Fruit fly (Drosophila melanogaster) whole organism, embryonic: ENCODE data around the gene CG13622.

ENCODE experiments used
- BEAF-32 ChIP-seq: fragments of 200-800 bp; sonication (Bioruptor generic); optimal IDR thresholded peaks from 3 replicates; lab custom pipeline; 2017; ENCODE audit warnings: missing biosample characterization, missing genetic modification characterization, mild to moderate bottlenecking, moderate library complexity, missing genetic modification reagents
- CG11398 ChIP-seq: fragments of 200-800 bp; sonication (Bioruptor generic); optimal IDR thresholded peaks from 2 replicates; lab custom pipeline; 2016; ENCODE audit warnings: missing biosample characterization, missing genetic modification characterization
- CG12071 ChIP-seq: fragments of 200-800 bp; sonication (Bioruptor generic); optimal IDR thresholded peaks from 3 replicates; lab custom pipeline; 2018; ENCODE audit warnings: missing biosample characterization, mild to moderate bottlenecking, missing genetic modification characterization
- CG12104 ChIP-seq: fragments of 200-800 bp; sonication (Bioruptor generic); optimal IDR thresholded peaks from 3 replicates; lab custom pipeline; 2016; ENCODE audit warnings: missing biosample characterization, missing genetic modification characterization
- CG12769 ChIP-seq: fragments of 200-800 bp; sonication (Bioruptor generic); optimal IDR thresholded peaks from 2 replicates; lab custom pipeline; 2019; ENCODE audit warnings: missing biosample characterization, mild to moderate bottlenecking, missing genetic modification characterization, moderate library complexity
- CG13296 ChIP-seq: fragments of 200-800 bp; sonication (Bioruptor generic); optimal IDR thresholded peaks from 3 replicates; lab custom pipeline; 2018; ENCODE audit warnings: missing biosample characterization, mild to moderate bottlenecking, missing genetic modification characterization
- CG14014 ChIP-seq: fragments of 200-800 bp; sonication (Bioruptor generic); IDR thresholded peaks from 2 replicates; pipeline ENCODE4 v1.3.6; 2022; ENCODE audit warnings: missing biosample characterization, missing genetic modification characterization
- CG17802 ChIP-seq: fragments of 200-800 bp; sonication (Bioruptor generic); optimal IDR thresholded peaks from 2 replicates; lab custom pipeline; 2018; ENCODE audit warnings: missing biosample characterization, mild to moderate bottlenecking, missing genetic modification characterization, moderate library complexity
- CG1792 ChIP-seq: fragments of 200-800 bp; sonication (Bioruptor generic); optimal IDR thresholded peaks from 2 replicates; lab custom pipeline; 2016; ENCODE audit warnings: missing biosample characterization, missing genetic modification characterization
- CG18262 ChIP-seq: fragments of 200-800 bp; optimal IDR thresholded peaks from 3 replicates; lab custom pipeline; 2019; ENCODE audit warnings: missing biosample characterization, mild to moderate bottlenecking, missing genetic modification characterization, moderate library complexity
- CG18764 ChIP-seq: fragments of 200-800 bp; sonication (Bioruptor generic); optimal IDR thresholded peaks from 3 replicates; lab custom pipeline; 2016; ENCODE audit warnings: missing biosample characterization, missing genetic modification characterization
- CG33213 ChIP-seq: fragments of 200-800 bp; sonication (Bioruptor generic); optimal IDR thresholded peaks from 3 replicates; lab custom pipeline; 2016; ENCODE audit warnings: missing biosample characterization, missing genetic modification characterization
- CG4854 ChIP-seq: fragments of 200-800 bp; sonication (Bioruptor generic); optimal IDR thresholded peaks from 2 replicates; lab custom pipeline; 2016; ENCODE audit warnings: missing biosample characterization, missing genetic modification characterization, inconsistent platforms
- CG6272 ChIP-seq: fragments of 200-800 bp; sonication (Bioruptor generic); IDR thresholded peaks from 2 replicates; pipeline ENCODE4 v1.3.6; 2022; ENCODE audit warnings: missing biosample characterization, missing genetic modification characterization
- CG8089 ChIP-seq: fragments of 200-800 bp; sonication (Bioruptor generic); optimal IDR thresholded peaks from 3 replicates; lab custom pipeline; 2016; ENCODE audit warnings: missing biosample characterization, missing genetic modification characterization
- CG8478 ChIP-seq: fragments of >200 bp; optimal IDR thresholded peaks from 2 replicates; lab custom pipeline; 2018
- CG9609 ChIP-seq: fragments of 200-800 bp; sonication (Bioruptor generic); optimal IDR thresholded peaks from 3 replicates; lab custom pipeline; 2016; ENCODE audit warnings: missing biosample characterization, missing genetic modification characterization
- CG9817 ChIP-seq: fragments of 200-800 bp; sonication (Bioruptor generic); optimal IDR thresholded peaks from 2 replicates; lab custom pipeline; 2018; ENCODE audit warnings: missing biosample characterization, mild to moderate bottlenecking, missing genetic modification characterization, moderate library complexity
- CHES-1-like ChIP-seq: fragments of 200-800 bp; sonication (Bioruptor generic); optimal IDR thresholded peaks from 2 replicates; lab custom pipeline; 2016; ENCODE audit warnings: missing biosample characterization, missing genetic modification characterization
- Ets97D ChIP-seq: fragments of 200-800 bp; sonication (Bioruptor generic); optimal IDR thresholded peaks from 3 replicates; lab custom pipeline; 2016; ENCODE audit warnings: missing biosample characterization, missing genetic modification characterization
- Fer3 ChIP-seq: fragments of 200-800 bp; sonication (Bioruptor generic); optimal IDR thresholded peaks from 2 replicates; lab custom pipeline; 2018; ENCODE audit warnings: missing biosample characterization, mild to moderate bottlenecking, missing genetic modification characterization, moderate library complexity
- Med ChIP-seq: fragments of 200-800 bp; sonication (Bioruptor generic); peaks from one replicate; lab custom pipeline; 2016; ENCODE audit warnings: missing biosample characterization, missing genetic modification characterization, mild to moderate bottlenecking, inconsistent platforms, moderate library complexity
- NFAT ChIP-seq: fragments of 200-800 bp; sonication (Bioruptor generic); IDR thresholded peaks from 2 replicates; pipeline ENCODE4 v1.3.6; 2022; ENCODE audit warnings: missing biosample characterization, missing genetic modification characterization
- PHDP ChIP-seq: fragments of 200-800 bp; sonication (Bioruptor generic); optimal IDR thresholded peaks from 3 replicates; lab custom pipeline; 2018; ENCODE audit warnings: missing biosample characterization, mild to moderate bottlenecking, missing genetic modification characterization, moderate library complexity
- Pdp1 ChIP-seq, 2 experiments: fragments of 200-800 bp; sonication (Bioruptor generic); optimal IDR thresholded peaks; 3 replicates each; lab custom pipeline; 2016; ENCODE audit warnings: missing biosample characterization in 2 of 2, missing genetic modification characterization in 2 of 2, mild to moderate bottlenecking in 1 of 2, moderate library complexity in 1 of 2
- Six4 ChIP-seq: fragments of 200-800 bp; sonication (Bioruptor generic); optimal IDR thresholded peaks from 2 replicates; lab custom pipeline; 2016; ENCODE audit warnings: missing biosample characterization, missing genetic modification characterization
- Sry-β ChIP-seq: fragments of 200-800 bp; sonication (Bioruptor generic); optimal IDR thresholded peaks from 2 replicates; lab custom pipeline; 2018; ENCODE audit warnings: missing biosample characterization, mild to moderate bottlenecking, missing genetic modification characterization, moderate library complexity
- Ssrp ChIP-seq: fragments of 200-800 bp; sonication (Bioruptor generic); optimal IDR thresholded peaks from 2 replicates; lab custom pipeline; 2018; ENCODE audit warnings: missing biosample characterization, mild to moderate bottlenecking, missing genetic modification characterization, moderate library complexity
- Xbp1 ChIP-seq: fragments of 200-800 bp; sonication (Bioruptor generic); optimal IDR thresholded peaks from 3 replicates; lab custom pipeline; 2016; ENCODE audit warnings: missing biosample characterization, mild to moderate bottlenecking, missing genetic modification characterization
- YL-1 ChIP-seq: fragments of 200-800 bp; sonication (Bioruptor generic); optimal IDR thresholded peaks from 3 replicates; lab custom pipeline; 2017; ENCODE audit warnings: missing biosample characterization, mild to moderate bottlenecking, missing genetic modification characterization
- abd-A ChIP-seq: fragments of 200-800 bp; sonication (Bioruptor generic); optimal IDR thresholded peaks from 3 replicates; lab custom pipeline; 2019; ENCODE audit warnings: missing biosample characterization, mild to moderate bottlenecking, missing genetic modification characterization, moderate library complexity
- amos ChIP-seq: fragments of 200-800 bp; sonication (Bioruptor generic); IDR thresholded peaks from 2 replicates; pipeline ENCODE4 v1.3.6; 2022; ENCODE audit warnings: missing biosample characterization, missing genetic modification characterization; ENCODE audit not compliant: partially characterized antibody
- bcd ChIP-seq: fragments of 200-800 bp; sonication (Bioruptor generic); optimal IDR thresholded peaks from 2 replicates; lab custom pipeline; 2017; ENCODE audit warnings: missing biosample characterization, mild to moderate bottlenecking, missing genetic modification characterization
- cas ChIP-seq: fragments of 200-800 bp; sonication (Bioruptor generic); IDR thresholded peaks from 2 replicates; pipeline ENCODE4 v1.3.6; 2022; ENCODE audit warnings: missing biosample characterization, missing genetic modification characterization
- cg ChIP-seq: fragments of 200-800 bp; sonication (Bioruptor generic); optimal IDR thresholded peaks from 3 replicates; lab custom pipeline; 2019; ENCODE audit warnings: missing biosample characterization, mild to moderate bottlenecking, missing genetic modification characterization, moderate library complexity
- chinmo ChIP-seq: fragments of 200-800 bp; sonication (Bioruptor generic); IDR thresholded peaks from 4 replicates; pipeline ENCODE4 v1.3.6; 2022; ENCODE audit warnings: missing biosample characterization, missing genetic modification characterization; ENCODE audit not compliant: partially characterized antibody
- corto ChIP-seq: fragments of 200-800 bp; sonication (Bioruptor generic); optimal IDR thresholded peaks from 2 replicates; lab custom pipeline; 2016; ENCODE audit warnings: missing biosample characterization, mild to moderate bottlenecking, missing genetic modification characterization, moderate library complexity
- dysf ChIP-seq: fragments of 200-800 bp; sonication (Bioruptor generic); IDR thresholded peaks from 3 replicates; pipeline ENCODE4 v1.3.6; 2022; ENCODE audit warnings: missing biosample characterization, missing genetic modification characterization
- gsb ChIP-seq: fragments of 200-800 bp; sonication (Bioruptor generic); IDR thresholded peaks from 2 replicates; pipeline ENCODE4 v1.3.6; 2022; ENCODE audit warnings: missing biosample characterization, missing genetic modification characterization
- hth ChIP-seq: fragments of >200 bp; optimal IDR thresholded peaks from 2 replicates; lab custom pipeline; 2017; ENCODE audit warnings: inconsistent platforms
- mam ChIP-seq: fragments of 200-800 bp; sonication (Bioruptor generic); optimal IDR thresholded peaks from 3 replicates; lab custom pipeline; 2016; ENCODE audit warnings: missing biosample characterization, missing genetic modification characterization
- nom ChIP-seq: fragments of 200-800 bp; sonication (Bioruptor generic); optimal IDR thresholded peaks from 2 replicates; lab custom pipeline; 2017; ENCODE audit warnings: missing biosample characterization, missing genetic modification characterization, mild to moderate bottlenecking, moderate library complexity, missing genetic modification reagents
- pho ChIP-seq: fragments of 200-800 bp; sonication (Bioruptor generic); optimal IDR thresholded peaks from 2 replicates; lab custom pipeline; 2016; ENCODE audit warnings: missing biosample characterization, missing genetic modification characterization
- pita ChIP-seq: fragments of 200-800 bp; sonication (Bioruptor generic); optimal IDR thresholded peaks from 2 replicates; lab custom pipeline; 2017; ENCODE audit warnings: missing biosample characterization, mild to moderate bottlenecking, missing genetic modification characterization
- pum ChIP-seq: fragments of 200-800 bp; sonication (Bioruptor generic); optimal IDR thresholded peaks from 2 replicates; lab custom pipeline; 2016; ENCODE audit warnings: missing biosample characterization, missing genetic modification characterization
- rib ChIP-seq: fragments of 200-800 bp; sonication (Bioruptor generic); IDR thresholded peaks from 2 replicates; pipeline ENCODE4 v1.3.6; 2022; ENCODE audit warnings: missing biosample characterization, missing genetic modification characterization
- sens ChIP-seq: fragments of 200-800 bp; sonication (Bioruptor generic); peaks from one replicate; lab custom pipeline; 2016; ENCODE audit warnings: missing biosample characterization, missing genetic modification characterization
- so ChIP-seq: fragments of 200-800 bp; sonication (Bioruptor generic); IDR thresholded peaks from 3 replicates; pipeline ENCODE4 v1.3.6; 2022; ENCODE audit warnings: missing biosample characterization, missing genetic modification characterization
- sqz ChIP-seq: fragments of 200-800 bp; sonication (Bioruptor generic); optimal IDR thresholded peaks from 3 replicates; lab custom pipeline; 2018; ENCODE audit warnings: missing biosample characterization, mild to moderate bottlenecking, missing genetic modification characterization
- ttk ChIP-seq: fragments of 200-800 bp; sonication (Bioruptor generic); IDR thresholded peaks from 2 replicates; pipeline ENCODE4 v2.1.2; 2022; ENCODE audit warnings: missing biosample characterization, missing genetic modification characterization

Gene CG13622

DNA sequence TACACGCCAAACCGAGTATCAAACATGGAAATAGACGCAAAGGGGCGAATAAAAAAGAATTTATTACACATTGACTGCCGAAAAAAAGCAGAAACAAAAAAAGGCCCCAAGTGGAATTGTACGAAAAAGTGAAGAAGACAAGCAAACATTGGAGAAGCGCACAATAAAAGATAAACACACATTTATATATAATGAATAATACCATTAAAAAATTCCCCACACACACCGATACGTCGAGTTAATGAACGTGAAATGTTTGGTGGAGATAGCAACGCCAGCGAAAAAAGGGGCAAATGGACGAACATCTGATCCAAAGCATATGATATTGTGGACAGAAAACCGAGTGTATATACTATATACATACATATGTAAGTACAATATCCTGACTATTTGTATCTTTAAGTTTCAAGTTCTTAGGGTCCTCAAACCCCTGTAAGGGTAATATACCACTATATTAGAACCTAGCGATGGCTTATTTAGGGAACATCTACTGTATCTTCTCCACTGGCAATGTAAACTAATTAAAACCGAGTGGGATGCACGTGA is 41.4 kb upstream of the CG13622 start (continued):
- TF ChIP-seq Sry-β (GFP tag; lab: Kevin White, UChicago) (no peak), cg (GFP tag; lab: Kevin White, UChicago) (peak; percentile 20), Six4 (no peak), NFAT (GFP tag; lab: Robert Waterston, UW) (no peak), sens (GFP tag; lab: Kevin White, UChicago) (peak; percentile 64), BEAF-32 (GFP tag; lab: Kevin White, UChicago) (no peak), corto (GFP tag; lab: Kevin White, UChicago) (peak; percentile 14), abd-A (tag; lab: Kevin White, UChicago) (peak; percentile 80), sqz (peak; percentile 58), CG8478 (lab: Kevin White, UChicago) (no peak), pum (GFP tag; lab: Kevin White, UChicago) (no peak), so (GFP tag; lab: Robert Waterston, UW) (0 out of 3 replicates have a peak, but pooled peaks have one; percentile 37), Med (peak; percentile 75)

DNA sequence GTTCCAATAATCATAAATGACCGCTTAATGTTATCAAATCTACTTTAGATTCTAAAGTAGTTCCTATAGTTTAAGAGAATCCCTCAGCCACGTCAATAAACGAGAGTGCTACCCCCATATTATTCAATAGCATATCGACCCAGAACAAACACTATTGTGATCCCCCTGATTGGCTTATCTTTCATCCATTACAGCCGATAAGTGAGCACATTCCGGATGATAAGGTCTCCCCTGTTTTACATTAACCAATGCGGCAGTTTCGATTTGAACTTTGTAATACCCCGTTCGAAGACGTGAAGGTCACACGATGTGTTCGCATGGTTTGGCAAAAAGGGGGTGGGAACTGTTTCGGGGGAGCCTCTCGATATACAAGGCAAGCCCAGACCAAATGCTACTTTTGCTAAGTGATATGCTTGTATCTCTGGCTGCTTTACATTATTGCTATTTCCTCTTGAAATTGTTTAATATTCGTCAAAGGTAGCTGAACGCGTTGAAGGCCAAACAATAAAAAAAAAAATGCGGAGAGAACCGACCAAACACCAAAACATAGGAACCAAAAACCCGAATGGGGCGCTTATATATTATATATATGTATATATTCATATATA is 40.8 kb upstream of the CG13622 start:
- TF ChIP-seq YL-1 (no peak), chinmo (GFP tag; lab: Robert Waterston, UW) (peak; percentile 68; the same call in 2 of the 4 replicates), pho (GFP tag; lab: Kevin White, UChicago) (no peak), CG18262 (no peak), ttk (GFP tag; lab: Robert Waterston, UW) (no peak), gsb (GFP tag; lab: Robert Waterston, UW) (peak; percentile 10; the same call in 1 of the 2 replicates), CG12769 (tag; lab: Kevin White, UChicago) (peak; percentile 77), CG33213 (GFP tag; lab: Kevin White, UChicago) (no peak), CG12071 (GFP tag; lab: Kevin White, UChicago) (peak; percentile 1), CG14014 (GFP tag; lab: Robert Waterston, UW) (no peak), pita (GFP tag; lab: Kevin White, UChicago) (no peak), PHDP (tag; lab: Kevin White, UChicago) (no peak), Xbp1 (GFP tag; lab: Kevin White, UChicago) (no peak), CG17802 (tag; lab: Kevin White, UChicago) (no peak), cas (no peak), nom (no peak), mam (GFP tag; lab: Kevin White, UChicago) (no peak), dysf (GFP tag; lab: Robert Waterston, UW) (no peak), amos (no peak), bcd (GFP tag; lab: Kevin White, UChicago) (no peak), Fer3 (tag; lab: Kevin White, UChicago) (no peak), rib (GFP tag; lab: Robert Waterston, UW) (peak; percentile 27; the same call in 1 of the 2 replicates), CG9609 (GFP tag; lab: Kevin White, UChicago) (no peak), CG13296 (peak; percentile 16), Ssrp (tag; lab: Kevin White, UChicago) (no peak), CG11398 (GFP tag; lab: Kevin White, UChicago) (no peak), CG9817 (tag; lab: Kevin White, UChicago) (no peak), CG18764 (GFP tag; lab: Kevin White, UChicago) (no peak), CHES-1-like (GFP tag; lab: Kevin White, UChicago) (no peak), hth (lab: Kevin White, UChicago) (no peak), Ets97D (GFP tag; lab: Kevin White, UChicago) (no peak), CG4854 (GFP tag; lab: Kevin White, UChicago) (no peak), CG1792 (GFP tag; lab: Kevin White, UChicago) (no peak), CG6272 (GFP tag; lab: Robert Waterston, UW) (no peak), CG12104 (GFP tag; lab: Kevin White, UChicago) (no peak), Pdp1 (GFP tag; optimal IDR thresholded peaks at IDR 0.05; lab: Kevin White, UChicago) (peak in 1 of 2 experiments; percentile 77), CG8089 (GFP tag; lab: Kevin White, UChicago) (no peak)
